Worm (Caenorhabditis elegans): Measurements from ENCODE around the gene clec-59.

clec-59 gene

ce11 chrII:10515422-10515821 is 36.2 kb upstream of the clec-59 start (continued):
- peak; percentile 54 for TF ChIP-seq blmp-1 (tag; optimal IDR thresholded peaks at IDR 0.05)
- no peak for TF ChIP-seq nhr-76 (tag; optimal IDR thresholded peaks at IDR 0.05)
- peak in 1 of 2 experiments; percentile 22 for TF ChIP-seq lsy-2 (tag; optimal IDR thresholded peaks at IDR 0.05)
- TF ChIP-seq ama-1 (optimal IDR thresholded peaks at IDR 0.05), result no peak
- peak; percentile 49 for TF ChIP-seq lin-14 (GFP tag; optimal IDR thresholded peaks at IDR 0.05)
- peak; percentile 78 for TF ChIP-seq nhr-85 (tag)
- TF ChIP-seq grh-1 (GFP tag; IDR thresholded peaks at IDR 0.05), result no peak
- no peak for TF ChIP-seq lin-13 (GFP tag; optimal IDR thresholded peaks at IDR 0.05)
- no peak for TF ChIP-seq lir-3 (tag; optimal IDR thresholded peaks at IDR 0.05; ENCODE audit: poor library complexity)
- no peak for TF ChIP-seq efl-1 (optimal IDR thresholded peaks at IDR 0.05)
- TF ChIP-seq efl-1 (GFP tag; optimal IDR thresholded peaks at IDR 0.05 in 1 of 2), result no peak
- no peak for TF ChIP-seq unc-86 (tag; optimal IDR thresholded peaks at IDR 0.05)
- no peak for TF ChIP-seq egl-13 (tag; optimal IDR thresholded peaks at IDR 0.05)
- TF ChIP-seq elt-2 (tag; optimal IDR thresholded peaks at IDR 0.05), result no peak
- no peak for TF ChIP-seq hlh-4 (tag; optimal IDR thresholded peaks at IDR 0.05)
- no peak for TF ChIP-seq nhr-77 (tag; optimal IDR thresholded peaks at IDR 0.05)
- TF ChIP-seq isw-1 (GFP tag; IDR thresholded peaks at IDR 0.05), result no peak
- TF ChIP-seq ceh-63 (GFP tag; optimal IDR thresholded peaks at IDR 0.05), result no peak
- no peak for TF ChIP-seq C34B4.2 (tag; optimal IDR thresholded peaks at IDR 0.05)
- no peak for TF ChIP-seq sup-37 (GFP tag; optimal IDR thresholded peaks at IDR 0.05)
- TF ChIP-seq pqm-1 (tag; optimal IDR thresholded peaks at IDR 0.05), result no peak
- TF ChIP-seq nhr-11 (tag; optimal IDR thresholded peaks at IDR 0.05), result no peak

- TF ChIP-seq ets-5 (GFP tag; IDR thresholded peaks at IDR 0.05), result no peak
- TF ChIP-seq ceh-88 (GFP tag; IDR thresholded peaks at IDR 0.05), result no peak
- TF ChIP-seq nhr-77 (tag; optimal IDR thresholded peaks at IDR 0.05), result no peak
- TF ChIP-seq lin-15B (tag; optimal IDR thresholded peaks at IDR 0.05), result no peak
- no peak for TF ChIP-seq nhr-12 (tag; optimal IDR thresholded peaks at IDR 0.05)
- no peak for TF ChIP-seq snpc-4 (tag; optimal IDR thresholded peaks at IDR 0.05)
- TF ChIP-seq lir-3 (tag; optimal IDR thresholded peaks at IDR 0.05; ENCODE audit: poor library complexity), result no peak
- TF ChIP-seq unc-130 (tag; optimal IDR thresholded peaks at IDR 0.05), result no peak
- TF ChIP-seq unc-98 (GFP tag; IDR thresholded peaks at IDR 0.05), result no peak
- TF ChIP-seq unc-86 (tag; optimal IDR thresholded peaks at IDR 0.05), result no peak
- no peak for TF ChIP-seq sptf-1 (tag; optimal IDR thresholded peaks at IDR 0.05)
- no peak for TF ChIP-seq C16A3.4 (tag; optimal IDR thresholded peaks at IDR 0.05)
Measured at ce11 chrII:10513377-10513776, 34.1 kb upstream of the clec-59 start.

ce11 chrII:10510242-10510641 is 31.0 kb upstream of the clec-59 start, which contains the start of gene F59B10.3:
F59B10.3 (plus strand) TSS chrII:10510542.
- TF ChIP-seq dpl-1 (GFP tag; optimal IDR thresholded peaks at IDR 0.05) (no peak), unc-98 (GFP tag; IDR thresholded peaks at IDR 0.05) (no peak), ceh-82 (tag; optimal IDR thresholded peaks at IDR 0.05) (no peak), nhr-20 (tag; optimal IDR thresholded peaks at IDR 0.05) (no peak), ceh-8 (GFP tag; optimal IDR thresholded peaks at IDR 0.05) (no peak), sox-4 (tag; optimal IDR thresholded peaks at IDR 0.05) (no peak), efl-3 (GFP tag; optimal IDR thresholded peaks at IDR 0.05) (no peak)

- TF ChIP-seq ceh-8 (GFP tag; optimal IDR thresholded peaks at IDR 0.05) (no peak), efl-1 (optimal IDR thresholded peaks at IDR 0.05) (no peak), efl-1 (GFP tag; optimal IDR thresholded peaks at IDR 0.05 in 1 of 2) (peak in 1 of 2 experiments; percentile 52)
Measured at ce11 chrII:10509746-10510145, 30.5 kb upstream of the clec-59 start, which contains the start of gene F59B10.2. F59B10.2 (minus strand) TSS chrII:10509846.

ce11 chrII:10507906-10508305 is 28.7 kb upstream of the clec-59 start:
- TF ChIP-seq fkh-8 (tag; optimal IDR thresholded peaks at IDR 0.05), result no peak
